Worm (Caenorhabditis elegans) whole organism, L4/young adult: ENCODE data around the gene Y22D7AL.7.

Experiments used
- W03F9.2 ChIP-seq: fragments of 150-350 bp; optimal IDR thresholded peaks from 2 replicates; lab custom pipeline; 2014; ENCODE audit warnings: missing biosample characterization, missing genetic modification characterization
- dao-5 ChIP-seq: sonication (generic microtip); optimal IDR thresholded peaks from 2 replicates; lab custom pipeline; 2016; ENCODE audit warnings: missing genotype, missing genetic modification characterization, moderate library complexity, missing compliant biosample characterization
- him-1 ChIP-seq: sonication (generic microtip); optimal IDR thresholded peaks from 2 replicates; lab custom pipeline; 2016; ENCODE audit warnings: missing genotype, missing genetic modification reagents, missing genetic modification characterization, missing compliant biosample characterization

The Y22D7AL.7 gene

ce11 chrIII:1576451-1576850 is at the start of gene Y22D7AL.7:
Gene Y22D7AL.7 (plus strand): TSS chrIII:1576751.
- TF ChIP-seq dao-5 (tag; lab: Kevin White, UChicago) = no peak
- no peak for TF ChIP-seq W03F9.2 (tag; lab: Kevin White, UChicago)
- no peak for TF ChIP-seq him-1 (tag; lab: Kevin White, UChicago)

DNA sequence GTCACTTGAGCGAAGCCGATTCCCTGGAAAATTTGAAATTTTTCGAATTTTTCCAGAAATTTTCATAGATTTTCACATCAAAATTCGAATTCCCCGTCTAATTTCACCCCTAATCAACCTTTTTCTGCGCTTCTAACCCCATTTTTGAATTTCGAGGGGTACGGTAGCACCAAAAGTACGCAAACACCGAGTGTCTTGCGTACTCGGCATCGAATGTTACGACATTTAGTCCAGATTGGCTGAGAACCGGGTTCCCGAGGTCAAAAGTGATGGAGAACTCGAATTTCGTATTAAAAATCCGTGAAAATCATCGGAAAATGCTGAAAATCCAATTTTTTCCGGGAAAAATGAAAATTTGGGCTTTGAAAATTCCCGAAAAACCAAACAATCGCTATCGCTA is 48.1 kb upstream of the Y22D7AL.7 start:
- TF ChIP-seq W03F9.2 (tag; lab: Kevin White, UChicago) (no peak), dao-5 (tag; lab: Kevin White, UChicago) (no peak), him-1 (tag; lab: Kevin White, UChicago) (no peak)

- TF ChIP-seq him-1 (tag; lab: Kevin White, UChicago) (no peak), W03F9.2 (tag; lab: Kevin White, UChicago) (no peak), dao-5 (tag; lab: Kevin White, UChicago) (no peak)
Observed at ce11 chrIII:1532777-1533473, 43.6 kb upstream of the Y22D7AL.7 start, which contains the start of gene snf-6. Gene snf-6 (minus strand): TSS chrIII:1532827.

DNA sequence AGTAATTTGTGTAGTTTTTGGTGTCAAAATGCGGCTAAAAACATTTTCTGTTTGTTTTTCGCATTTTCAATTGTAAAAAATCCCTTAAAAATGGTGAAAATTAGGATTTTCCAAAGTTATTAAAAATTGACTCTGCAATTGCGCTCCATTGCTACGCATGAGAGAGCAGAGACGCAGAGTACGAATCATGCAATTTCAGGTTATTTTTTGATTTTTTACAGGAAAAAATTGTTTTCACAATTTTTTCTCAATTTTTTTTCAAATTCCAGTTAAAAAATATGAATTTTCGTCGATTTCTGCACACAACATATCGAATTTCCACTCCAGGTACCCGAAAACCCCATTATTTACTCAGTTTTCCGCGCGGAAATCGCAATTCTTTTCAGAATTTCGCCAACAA is 42.9 kb upstream of the Y22D7AL.7 start, which contains the start of gene mtg-1:
mtg-1 (plus strand) TSS at position 160 of the 400 bp plus-strand sequence.
- TF ChIP-seq dao-5 (tag; lab: Kevin White, UChicago) (no peak), W03F9.2 (tag; lab: Kevin White, UChicago) (peak; percentile 8)

DNA sequence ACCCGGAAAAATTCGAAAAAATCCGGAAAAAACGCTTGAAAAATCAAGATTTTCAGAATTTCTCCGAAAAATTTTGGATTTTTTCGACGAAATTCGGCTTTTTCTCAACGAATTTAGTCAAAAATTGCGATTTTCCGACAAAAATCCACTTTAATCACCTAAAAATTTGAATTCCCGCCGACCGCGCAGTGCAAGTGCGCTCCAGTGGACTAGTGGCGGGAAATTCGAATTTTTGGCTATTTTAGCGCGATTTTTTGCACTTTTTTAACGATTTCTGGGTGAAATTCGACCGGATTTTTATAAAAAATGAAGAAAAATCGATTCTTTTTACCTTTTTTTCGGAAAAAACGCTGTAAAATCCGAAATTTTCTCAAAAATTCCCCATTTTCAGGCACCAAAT is 42.1 kb upstream of the Y22D7AL.7 start:
- no peak for TF ChIP-seq dao-5 (tag; lab: Kevin White, UChicago)
- TF ChIP-seq him-1 (tag; lab: Kevin White, UChicago) = no peak

- no peak for TF ChIP-seq him-1 (tag; lab: Kevin White, UChicago)
- no peak for TF ChIP-seq W03F9.2 (tag; lab: Kevin White, UChicago)
- no peak for TF ChIP-seq dao-5 (tag; lab: Kevin White, UChicago)
Observed at ce11 chrIII:1539366-1539765, 37.2 kb upstream of the Y22D7AL.7 start.

DNA sequence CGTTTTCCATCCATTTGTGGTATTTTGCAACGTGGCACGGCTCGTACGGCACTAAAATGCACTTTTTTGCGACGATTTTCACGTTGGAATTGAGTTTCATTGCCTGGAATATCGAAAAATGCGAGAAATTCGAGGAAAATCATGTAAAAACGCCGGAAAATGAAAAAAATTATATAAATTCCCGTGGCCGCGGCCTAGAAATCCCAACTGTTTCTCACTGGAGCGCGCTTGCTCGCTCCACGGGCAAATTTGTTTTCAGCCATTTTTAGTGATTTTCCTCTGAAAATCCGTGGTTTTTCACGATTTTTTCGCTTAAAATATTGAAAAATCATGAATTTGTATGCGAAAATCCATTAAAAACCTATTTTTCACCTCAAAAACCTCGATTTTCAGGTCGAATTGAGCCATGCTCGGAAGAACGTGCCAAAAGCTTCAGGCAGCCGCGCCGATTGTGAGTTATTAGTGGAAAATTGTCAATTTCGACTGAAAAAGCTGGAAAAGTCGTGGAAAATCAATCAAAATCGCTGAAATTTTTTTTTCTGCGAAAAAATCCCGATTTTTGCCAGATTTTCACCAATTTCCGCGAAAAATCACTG is 36.4 kb upstream of the Y22D7AL.7 start, which contains the start of the genes Y67D2.5 and cisd-3.2:
Y67D2.5 (minus strand) TSS at position 145 of the 596 bp plus-strand sequence.
cisd-3.2 (plus strand) TSS at position 394 of the 596 bp plus-strand sequence.
- TF ChIP-seq dao-5 (tag; lab: Kevin White, UChicago) = no peak
- TF ChIP-seq W03F9.2 (tag; lab: Kevin White, UChicago) = peak; percentile 23

ce11 chrIII:1543406-1544011 is 33.0 kb upstream of the Y22D7AL.7 start:
- TF ChIP-seq dao-5 (tag; lab: Kevin White, UChicago) = no peak
- TF ChIP-seq him-1 (tag; lab: Kevin White, UChicago) = no peak
- TF ChIP-seq W03F9.2 (tag; lab: Kevin White, UChicago) = no peak

DNA sequence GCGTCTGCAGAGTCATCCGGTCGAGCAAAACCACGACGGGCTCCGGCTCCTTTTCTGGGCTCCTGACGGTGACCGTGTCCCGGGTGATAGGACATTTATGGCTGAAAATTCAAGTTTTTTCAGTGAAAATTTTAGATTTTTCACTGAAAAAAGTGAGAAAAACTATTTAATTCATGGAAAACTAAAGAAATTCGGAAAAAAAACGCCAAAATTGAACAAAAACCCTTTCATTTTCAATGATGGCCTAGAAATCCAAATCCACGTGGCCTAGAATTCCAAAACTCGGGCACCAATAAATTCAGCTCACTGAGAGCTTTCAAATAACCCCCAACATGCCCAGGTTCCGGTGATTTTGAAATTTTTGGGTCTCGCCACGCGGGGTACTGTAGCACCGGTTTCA is 22.2 kb upstream of the Y22D7AL.7 start, which contains the start of gene ddx-35:
ddx-35 (minus strand) TSS at position 101 of the 400 bp plus-strand sequence.
- TF ChIP-seq dao-5 (tag; lab: Kevin White, UChicago) (no peak), him-1 (tag; lab: Kevin White, UChicago) (no peak), W03F9.2 (tag; lab: Kevin White, UChicago) (no peak)

DNA sequence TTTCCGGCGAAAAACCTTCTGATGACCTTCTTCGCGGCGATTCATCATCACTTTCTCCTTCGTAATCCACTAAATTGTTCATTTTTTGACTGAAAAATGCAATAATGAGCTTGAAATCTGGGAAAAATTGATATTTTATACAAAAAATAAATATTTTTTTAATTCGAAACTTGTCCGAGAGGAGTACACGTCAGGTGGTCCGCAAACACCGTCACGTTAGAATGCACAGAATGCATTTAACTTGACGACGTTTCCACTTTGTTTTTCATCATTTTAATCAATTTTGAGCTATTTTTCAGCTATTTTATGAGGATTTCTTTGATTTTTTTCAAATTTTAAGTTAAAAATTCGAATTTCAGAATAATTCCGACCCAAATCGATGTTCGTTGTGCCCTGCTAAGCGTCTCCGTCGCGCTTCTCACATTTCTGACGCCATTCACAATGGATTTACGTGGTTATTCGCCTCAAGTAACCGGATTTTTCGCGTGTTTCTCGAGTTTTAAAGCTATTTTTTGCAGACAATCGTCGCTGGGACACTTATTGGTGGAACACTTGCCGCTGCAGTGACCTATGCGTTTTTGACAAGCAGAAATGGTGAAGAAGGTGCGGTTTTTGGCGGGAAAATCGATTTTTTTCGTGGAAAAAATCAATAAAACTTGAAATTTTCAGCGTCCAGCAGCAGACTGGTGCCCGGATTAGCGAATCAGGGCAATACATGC is 18.0 kb upstream of the Y22D7AL.7 start, which contains the start of the genes eelo-1 and Y67D2.2:
eelo-1 (minus strand) TSS at position 89 of the 719 bp plus-strand sequence.
Y67D2.2 (plus strand) TSS at position 360 of the 719 bp plus-strand sequence.
- TF ChIP-seq W03F9.2 (tag; lab: Kevin White, UChicago) (peak; percentile 62), him-1 (tag; lab: Kevin White, UChicago) (no peak)

DNA sequence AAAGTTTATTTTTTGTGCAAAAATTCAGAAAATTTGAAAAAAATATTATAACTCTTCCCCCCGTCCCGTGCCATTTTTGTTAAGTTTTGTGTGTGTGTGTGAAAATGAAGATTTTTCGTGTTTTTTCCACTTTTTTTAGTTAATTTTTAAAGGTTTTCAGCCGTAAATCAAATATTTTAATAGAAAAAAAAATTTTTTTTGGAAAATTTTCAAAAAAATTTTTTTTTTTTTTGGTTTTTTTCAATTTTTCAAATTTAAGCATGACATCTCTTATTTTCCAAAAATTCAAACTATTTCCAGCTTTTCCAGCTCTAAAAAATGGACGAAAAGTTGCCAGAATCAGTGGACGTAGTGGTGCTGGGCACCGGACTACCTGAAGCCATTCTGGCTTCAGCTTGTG is 6.5 kb upstream of the Y22D7AL.7 start, which contains the start of gene rep-1:
rep-1 (plus strand) TSS at position 301 of the 400 bp plus-strand sequence.
- TF ChIP-seq him-1 (tag; lab: Kevin White, UChicago) = no peak

ce11 chrIII:1575651-1576050 is 900 bp upstream of the Y22D7AL.7 start:
- no peak for TF ChIP-seq dao-5 (tag; lab: Kevin White, UChicago)
- no peak for TF ChIP-seq W03F9.2 (tag; lab: Kevin White, UChicago)
- no peak for TF ChIP-seq him-1 (tag; lab: Kevin White, UChicago)

DNA sequence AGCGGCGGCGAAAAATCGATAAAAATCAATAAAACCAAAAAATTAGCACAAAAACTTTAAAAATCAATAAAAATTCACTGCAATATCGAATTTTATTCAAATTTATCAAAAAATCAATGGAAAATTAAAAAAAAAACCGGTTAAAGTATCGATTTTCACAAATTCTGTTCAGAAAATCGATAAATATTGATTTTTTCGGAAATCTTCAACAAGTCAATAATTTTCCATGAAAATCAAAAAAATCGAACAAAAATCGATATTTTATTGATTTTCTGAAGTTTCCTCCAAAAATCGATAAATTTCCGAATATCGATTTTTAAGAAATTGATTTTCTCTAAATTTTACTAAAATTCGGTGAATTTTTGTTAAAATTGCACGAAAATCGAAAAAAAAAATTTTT is 2.0 kb downstream of the Y22D7AL.7 start:
- no peak for TF ChIP-seq him-1 (tag; lab: Kevin White, UChicago)
- no peak for TF ChIP-seq dao-5 (tag; lab: Kevin White, UChicago)
- TF ChIP-seq W03F9.2 (tag; lab: Kevin White, UChicago) = no peak
